Worm (Caenorhabditis elegans): ENCODE data around the gene C06C6.8.
"Not testable (repeated sequence)": the region's sequence is repeated elsewhere in the genome, so short reads cannot be mapped to it uniquely, and the experiment has no call there.

C06C6.8 gene

ce11 chrV:15988074-15988473, 8.9 kb upstream of the C06C6.8 start, which contains the start of gene F36G9.15:
Gene F36G9.15 (minus strand): TSS chrV:15988174.
- TF ChIP-seq unc-62 (GFP tag; optimal IDR thresholded peaks at IDR 0.05), result no peak

- not testable (repeated sequence) for TF ChIP-seq unc-62 (GFP tag; optimal IDR thresholded peaks at IDR 0.05)
Observed at ce11 chrV:15991850-15992249, 5.1 kb upstream of the C06C6.8 start, which contains the start of gene C06C6.7. Gene C06C6.7 (plus strand): TSS chrV:15992150.

ce11 chrV:16000433-16000832, 3.5 kb downstream of the C06C6.8 start, which contains the start of gene nhr-50:
Gene nhr-50 (minus strand): TSS chrV:16000631.
- TF ChIP-seq unc-62 (GFP tag; optimal IDR thresholded peaks at IDR 0.05), result no peak

ce11 chrV:16002288-16002687, 5.4 kb downstream of the C06C6.8 start, which contains the start of gene nhr-63:
Gene nhr-63 (plus strand): TSS chrV:16002588.
- no peak for TF ChIP-seq unc-62 (GFP tag; optimal IDR thresholded peaks at IDR 0.05)

ce11 chrV:16007505-16007904, 10.6 kb downstream of the C06C6.8 start, which contains the start of gene str-231:
Gene str-231 (minus strand): TSS chrV:16007605.
- no peak for TF ChIP-seq unc-62 (GFP tag; optimal IDR thresholded peaks at IDR 0.05)

ce11 chrV:16009564-16009963, 12.6 kb downstream of the C06C6.8 start, which contains the start of gene str-233:
Gene str-233 (minus strand): TSS chrV:16009664.
- TF ChIP-seq unc-62 (GFP tag; optimal IDR thresholded peaks at IDR 0.05), result no peak

- no peak for TF ChIP-seq unc-62 (GFP tag; optimal IDR thresholded peaks at IDR 0.05)
Observed at ce11 chrV:16015652-16016051, 18.7 kb downstream of the C06C6.8 start, which contains the start of gene str-232. Gene str-232 (minus strand): TSS chrV:16015752.

ce11 chrV:16016977-16017376, 20.0 kb downstream of the C06C6.8 start:
- no peak for TF ChIP-seq unc-62 (GFP tag; optimal IDR thresholded peaks at IDR 0.05)

ce11 chrV:16017671-16018070, 20.7 kb downstream of the C06C6.8 start, which contains the start of gene srx-43:
Gene srx-43 (plus strand): TSS chrV:16017971.
- TF ChIP-seq unc-62 (GFP tag; optimal IDR thresholded peaks at IDR 0.05), result no peak

ce11 chrV:16020042-16020441, 23.1 kb downstream of the C06C6.8 start, which contains the start of gene srx-44:
Gene srx-44 (plus strand): TSS chrV:16020342.
- TF ChIP-seq unc-62 (GFP tag; optimal IDR thresholded peaks at IDR 0.05), result no peak

ce11 chrV:16022600-16022999, 25.7 kb downstream of the C06C6.8 start:
- TF ChIP-seq unc-62 (GFP tag; optimal IDR thresholded peaks at IDR 0.05), result no peak

ce11 chrV:16023051-16023450, 26.1 kb downstream of the C06C6.8 start, which contains the start of gene cwc-15:
Gene cwc-15 (plus strand): TSS chrV:16023351.
- no peak for TF ChIP-seq unc-62 (GFP tag; optimal IDR thresholded peaks at IDR 0.05)

- TF ChIP-seq unc-62 (GFP tag; optimal IDR thresholded peaks at IDR 0.05), result no peak
Observed at ce11 chrV:16023559-16023958, 26.6 kb downstream of the C06C6.8 start.

- TF ChIP-seq unc-62 (GFP tag; optimal IDR thresholded peaks at IDR 0.05), result no peak
Observed at ce11 chrV:16024300-16024699, 27.4 kb downstream of the C06C6.8 start, which contains the start of gene T10C6.6. Gene T10C6.6 (plus strand): TSS chrV:16024326.

ce11 chrV:16024917-16025316, 28.0 kb downstream of the C06C6.8 start:
- TF ChIP-seq unc-62 (GFP tag; optimal IDR thresholded peaks at IDR 0.05), result no peak

ce11 chrV:16029237-16029636, 32.3 kb downstream of the C06C6.8 start:
- no peak for TF ChIP-seq unc-62 (GFP tag; optimal IDR thresholded peaks at IDR 0.05)

ce11 chrV:16031571-16031970, 34.6 kb downstream of the C06C6.8 start, which contains the start of gene T10C6.7:
Gene T10C6.7 (minus strand): TSS chrV:16031713.
- TF ChIP-seq unc-62 (GFP tag; optimal IDR thresholded peaks at IDR 0.05), result no peak

All from whole organism, dauer.